Fruit fly (Drosophila melanogaster) whole organism, embryonic: ENCODE results near the gene CG32236.
A peak's percentile ranks its signal among the peaks of the same experiment; 100 is the strongest.

Experiments used
- Abd-B ChIP-seq: fragments of 200-800 bp; sonication (Bioruptor generic); optimal IDR thresholded peaks from 2 replicates; lab custom pipeline; 2018; ENCODE audit warnings: missing biosample characterization, mild to moderate bottlenecking, missing genetic modification characterization, moderate library complexity
- CG10543 ChIP-seq: fragments of 200-800 bp; sonication (Bioruptor generic); optimal IDR thresholded peaks from 3 replicates; lab custom pipeline; 2017; ENCODE audit warnings: missing biosample characterization, mild to moderate bottlenecking, missing genetic modification characterization, moderate library complexity
- CG12071 ChIP-seq: fragments of 200-800 bp; sonication (Bioruptor generic); optimal IDR thresholded peaks from 3 replicates; lab custom pipeline; 2018; ENCODE audit warnings: missing biosample characterization, mild to moderate bottlenecking, missing genetic modification characterization
- CG12391 ChIP-seq: fragments of 200-800 bp; sonication (Bioruptor generic); optimal IDR thresholded peaks from 3 replicates; lab custom pipeline; 2018; ENCODE audit warnings: missing biosample characterization, mild to moderate bottlenecking, missing genetic modification characterization, moderate library complexity
- CG14441 ChIP-seq: fragments of 200-800 bp; sonication (Bioruptor generic); IDR thresholded peaks from 2 replicates; pipeline ENCODE4 v1.3.6; 2022; ENCODE audit warnings: missing biosample characterization, missing genetic modification characterization
- CG14965 ChIP-seq: fragments of 200-800 bp; sonication (Bioruptor generic); optimal IDR thresholded peaks from 2 replicates; lab custom pipeline; 2016; ENCODE audit warnings: missing biosample characterization, missing genetic modification characterization, borderline replicate concordance
- CG18262 ChIP-seq: fragments of 200-800 bp; optimal IDR thresholded peaks from 3 replicates; lab custom pipeline; 2019; ENCODE audit warnings: missing biosample characterization, mild to moderate bottlenecking, missing genetic modification characterization, moderate library complexity
- CG2199 ChIP-seq: fragments of 200-800 bp; sonication (Bioruptor generic); IDR thresholded peaks from 3 replicates; pipeline ENCODE4 v1.3.6; 2022; ENCODE audit warnings: missing biosample characterization, missing genetic modification characterization
- CG2712 ChIP-seq: fragments of 200-800 bp; optimal IDR thresholded peaks from 3 replicates; lab custom pipeline; 2019; ENCODE audit warnings: missing biosample characterization, mild to moderate bottlenecking, missing genetic modification characterization, moderate library complexity
- CG2889 ChIP-seq: fragments of 200-800 bp; sonication (Bioruptor generic); IDR thresholded peaks from 3 replicates; pipeline ENCODE4 v1.3.6; 2022; ENCODE audit warnings: missing biosample characterization, missing genetic modification characterization
- CG34376 ChIP-seq: fragments of 200-800 bp; sonication (Bioruptor generic); optimal IDR thresholded peaks from 2 replicates; lab custom pipeline; 2018; ENCODE audit warnings: missing biosample characterization, mild to moderate bottlenecking, missing genetic modification characterization
- CG4424 ChIP-seq: fragments of 200-800 bp; sonication (Bioruptor generic); optimal IDR thresholded peaks from 3 replicates; lab custom pipeline; 2016; ENCODE audit warnings: missing biosample characterization, missing genetic modification characterization
- CG6854 ChIP-seq: fragments of 200-800 bp; sonication (Bioruptor generic); optimal IDR thresholded peaks from 3 replicates; lab custom pipeline; 2017; ENCODE audit warnings: missing biosample characterization, mild to moderate bottlenecking, missing genetic modification characterization
- CG8290 ChIP-seq, 3 experiments: fragments of 200-800 bp; sonication (Bioruptor generic); optimal IDR thresholded peaks; 2 replicates each; lab custom pipeline; 2016 to 2019; ENCODE audit warnings: missing biosample characterization in 3 of 3, missing genetic modification characterization in 3 of 3, mild to moderate bottlenecking in 2 of 3, moderate library complexity in 1 of 3
- CoRest ChIP-seq: fragments of 200-800 bp; sonication (Bioruptor generic); optimal IDR thresholded peaks from 3 replicates; lab custom pipeline; 2018; ENCODE audit warnings: missing biosample characterization, mild to moderate bottlenecking, missing genetic modification characterization, moderate library complexity
- Drgx ChIP-seq: fragments of 200-800 bp; sonication (Bioruptor generic); IDR thresholded peaks from 2 replicates; pipeline ENCODE4 v1.3.6; 2022; ENCODE audit warnings: missing biosample characterization, missing genetic modification characterization
- Gug ChIP-seq: fragments of 200-800 bp; sonication (Bioruptor generic); IDR thresholded peaks from 4 replicates; pipeline ENCODE4 v1.3.6; 2022; ENCODE audit warnings: missing biosample characterization, missing genetic modification characterization
- Hr51 ChIP-seq, 2 experiments: fragments of 200-800 bp; sonication (Bioruptor generic); optimal IDR thresholded peaks; 2 replicates in 1 of 2; 3 replicates in 1 of 2; lab custom pipeline; 2016 to 2018; ENCODE audit warnings: missing biosample characterization in 2 of 2, missing genetic modification characterization in 2 of 2, mild to moderate bottlenecking in 1 of 2, moderate library complexity in 1 of 2
- Hr78 ChIP-seq, 2 experiments: fragments of 200-800 bp in 1 of 2; fragments of >200 bp in 1 of 2; sonication (Bioruptor generic) in 1 of 2; optimal IDR thresholded peaks; 2 replicates each; lab custom pipeline; 2017 to 2019; ENCODE audit warnings: missing biosample characterization in 2 of 2, missing genetic modification characterization in 2 of 2, mild to moderate bottlenecking in 1 of 2, moderate library complexity in 1 of 2
- Oaz ChIP-seq: fragments of 200-800 bp; sonication (Bioruptor generic); IDR thresholded peaks from 2 replicates; pipeline ENCODE4 v1.3.6; 2022; ENCODE audit warnings: missing biosample characterization, missing genetic modification characterization
- Six4 ChIP-seq: fragments of 200-800 bp; sonication (Bioruptor generic); optimal IDR thresholded peaks from 2 replicates; lab custom pipeline; 2016; ENCODE audit warnings: missing biosample characterization, missing genetic modification characterization
- Sox102F ChIP-seq: fragments of 200-800 bp; sonication (Bioruptor generic); optimal IDR thresholded peaks from 2 replicates; lab custom pipeline; 2018; ENCODE audit warnings: missing biosample characterization, mild to moderate bottlenecking, missing genetic modification characterization, moderate library complexity
- az2 ChIP-seq: fragments of 200-800 bp; sonication (Bioruptor generic); optimal IDR thresholded peaks from 3 replicates; lab custom pipeline; 2016; ENCODE audit warnings: missing biosample characterization, missing genetic modification characterization
- bsh ChIP-seq, 2 experiments: fragments of 200-800 bp; sonication (Bioruptor generic); optimal IDR thresholded peaks; 2 replicates each; lab custom pipeline; 2017 to 2018; ENCODE audit warnings: mild to moderate bottlenecking in 2 of 2, missing biosample characterization in 2 of 2, missing genetic modification characterization in 2 of 2, moderate library complexity in 1 of 2
- chif ChIP-seq, 2 experiments: fragments of 200-800 bp; sonication (Bioruptor generic); optimal IDR thresholded peaks; 3 replicates each; lab custom pipeline; 2016; ENCODE audit warnings: missing biosample characterization in 2 of 2, missing genetic modification characterization in 2 of 2
- crp ChIP-seq, 2 experiments: fragments of 200-800 bp; sonication (Bioruptor generic); optimal IDR thresholded peaks; 2 replicates in 1 of 2; 3 replicates in 1 of 2; lab custom pipeline; 2017; ENCODE audit warnings: missing biosample characterization in 2 of 2, missing genetic modification characterization in 2 of 2, mild to moderate bottlenecking in 1 of 2, moderate library complexity in 1 of 2
- dmrt11E ChIP-seq: fragments of 200-800 bp; sonication (Bioruptor generic); optimal IDR thresholded peaks from 3 replicates; lab custom pipeline; 2018; ENCODE audit warnings: missing biosample characterization, mild to moderate bottlenecking, missing genetic modification characterization, moderate library complexity
- dmrt99B ChIP-seq: fragments of 200-800 bp; sonication (Bioruptor generic); optimal IDR thresholded peaks from 2 replicates; lab custom pipeline; 2018; ENCODE audit warnings: missing biosample characterization, mild to moderate bottlenecking, missing genetic modification characterization, moderate library complexity
- dpn ChIP-seq, 2 experiments: fragments of 200-800 bp; sonication (Bioruptor generic); optimal IDR thresholded peaks; 3 replicates each; lab custom pipeline; 2016; ENCODE audit warnings: missing biosample characterization in 2 of 2, missing genetic modification characterization in 2 of 2
- ems ChIP-seq: fragments of 200-800 bp; sonication (Bioruptor generic); optimal IDR thresholded peaks from 3 replicates; lab custom pipeline; 2016; ENCODE audit warnings: missing biosample characterization, missing genetic modification characterization
- eve ChIP-seq, 2 experiments: fragments of >200 bp; optimal IDR thresholded peaks; 2 replicates each; lab custom pipeline; 2017; ENCODE audit warnings: missing biosample characterization in 2 of 2, missing genetic modification characterization in 2 of 2
- fd102C ChIP-seq: fragments of 200-800 bp; sonication (Bioruptor generic); optimal IDR thresholded peaks from 2 replicates; lab custom pipeline; 2018; ENCODE audit warnings: missing biosample characterization, mild to moderate bottlenecking, missing genetic modification characterization, moderate library complexity
- gem ChIP-seq: fragments of 200-800 bp; sonication (Bioruptor generic); optimal IDR thresholded peaks from 2 replicates; lab custom pipeline; 2019; ENCODE audit warnings: missing biosample characterization, mild to moderate bottlenecking, missing genetic modification characterization, moderate library complexity
- grau ChIP-seq: fragments of 200-800 bp; optimal IDR thresholded peaks from 3 replicates; lab custom pipeline; 2019; ENCODE audit warnings: missing biosample characterization, mild to moderate bottlenecking, missing genetic modification characterization, moderate library complexity
- hb ChIP-seq: fragments of 200-800 bp; sonication (Bioruptor generic); IDR thresholded peaks from 3 replicates; pipeline ENCODE4 v1.3.6; 2022; ENCODE audit warnings: missing biosample characterization, missing genetic modification characterization; ENCODE audit not compliant: partially characterized antibody
- ind ChIP-seq: fragments of 200-800 bp; sonication (Bioruptor generic); optimal IDR thresholded peaks from 3 replicates; lab custom pipeline; 2016; ENCODE audit warnings: missing biosample characterization, missing genetic modification characterization
- knrl ChIP-seq: fragments of 200-800 bp; sonication (Bioruptor generic); IDR thresholded peaks from 3 replicates; pipeline ENCODE4 v1.3.6; 2022; ENCODE audit warnings: missing biosample characterization, missing genetic modification characterization; ENCODE audit not compliant: partially characterized antibody
- lilli ChIP-seq: fragments of 200-800 bp; sonication (Bioruptor generic); optimal IDR thresholded peaks from 3 replicates; lab custom pipeline; 2016; ENCODE audit warnings: missing biosample characterization, missing genetic modification characterization
- lmd ChIP-seq: fragments of 200-800 bp; sonication (Bioruptor generic); IDR thresholded peaks from 2 replicates; pipeline ENCODE4 v1.3.6; 2022; ENCODE audit warnings: missing biosample characterization, missing genetic modification characterization
- phol ChIP-seq: fragments of 200-800 bp; sonication (Bioruptor generic); optimal IDR thresholded peaks from 3 replicates; lab custom pipeline; 2018; ENCODE audit warnings: missing biosample characterization, mild to moderate bottlenecking, missing genetic modification characterization, moderate library complexity
- prd ChIP-seq, 3 experiments: fragments of >200 bp in 2 of 3; fragments of 200-800 bp in 1 of 3; sonication (Bioruptor generic) in 1 of 3; optimal IDR thresholded peaks in 2 of 3; IDR thresholded peaks in 1 of 3; 2 replicates in 2 of 3; 3 replicates in 1 of 3; pipeline versions ENCODE4 v1.3.6 to Lab custom; 2017 to 2022; ENCODE audit warnings: missing biosample characterization in 1 of 3, missing genetic modification characterization in 1 of 3
- pros ChIP-seq: fragments of 200-800 bp; sonication (Bioruptor generic); optimal IDR thresholded peaks from 3 replicates; lab custom pipeline; 2019; ENCODE audit warnings: missing biosample characterization, mild to moderate bottlenecking, missing genetic modification characterization, moderate library complexity
- repo ChIP-seq: fragments of 200-800 bp; sonication (Bioruptor generic); optimal IDR thresholded peaks from 2 replicates; lab custom pipeline; 2016; ENCODE audit warnings: missing biosample characterization, missing genetic modification characterization
- row ChIP-seq: fragments of 200-800 bp; sonication (Bioruptor generic); IDR thresholded peaks from 3 replicates; pipeline ENCODE4 v1.3.6; 2022; ENCODE audit warnings: missing biosample characterization, missing genetic modification characterization
- sd ChIP-seq: fragments of 200-800 bp; sonication (Bioruptor generic); optimal IDR thresholded peaks from 3 replicates; lab custom pipeline; 2018; ENCODE audit warnings: missing biosample characterization, mild to moderate bottlenecking, missing genetic modification characterization, moderate library complexity
- sisA ChIP-seq: fragments of 200-800 bp; sonication (Bioruptor generic); IDR thresholded peaks from 2 replicates; pipeline ENCODE4 v1.3.6; 2022; ENCODE audit warnings: missing biosample characterization, missing genetic modification characterization
- sr ChIP-seq: fragments of 200-800 bp; sonication (Bioruptor generic); IDR thresholded peaks from 3 replicates; pipeline ENCODE4 v1.3.6; 2022; ENCODE audit warnings: missing biosample characterization, missing genetic modification characterization
- ttk ChIP-seq: fragments of 200-800 bp; sonication (Bioruptor generic); IDR thresholded peaks from 2 replicates; pipeline ENCODE4 v2.1.2; 2022; ENCODE audit warnings: missing biosample characterization, missing genetic modification characterization

The CG32236 gene

DNA sequence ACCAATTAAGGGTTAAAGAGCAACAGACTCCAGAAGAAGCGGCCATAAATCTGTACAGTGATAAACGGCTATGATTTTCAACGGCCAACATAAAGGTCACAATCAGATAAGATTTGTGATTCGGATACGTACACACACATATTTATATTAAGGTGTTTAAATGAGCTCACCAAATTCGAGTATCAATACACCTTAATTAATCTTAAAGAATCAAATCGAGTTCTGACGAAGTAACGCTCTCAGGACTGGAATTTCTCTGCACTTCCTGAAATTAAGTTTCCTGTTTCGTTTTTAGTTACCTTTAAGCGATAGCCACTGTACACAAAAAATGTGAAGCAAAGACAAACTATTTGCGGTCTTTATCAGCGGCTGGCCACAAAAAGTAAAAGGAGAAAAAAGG lies 43.3 kb downstream of the CG32236 start (continued):
- no peak for TF ChIP-seq CG12071
- peak; percentile 47 for TF ChIP-seq phol
- TF ChIP-seq Oaz (GFP tag; lab: Robert Waterston, UW), result no peak
- TF ChIP-seq CG6854 (GFP tag; lab: Kevin White, UChicago), result no peak
- peak; percentile 16 for TF ChIP-seq CG12391 (tag; lab: Kevin White, UChicago)
- no peak for TF ChIP-seq CG14965 (GFP tag; lab: Kevin White, UChicago)
- no peak for TF ChIP-seq knrl (GFP tag; lab: Robert Waterston, UW)
- TF ChIP-seq pros (GFP tag; lab: Kevin White, UChicago), result no peak
- TF ChIP-seq CG2712 (tag; lab: Kevin White, UChicago), result peak; percentile 48
- 0 out of 2 replicates have a peak, but pooled peaks have one; percentile 7 for TF ChIP-seq sisA (GFP tag; lab: Robert Waterston, UW)
- peak in 1 of 2 experiments; percentile 16 for TF ChIP-seq bsh (GFP tag; optimal IDR thresholded peaks at IDR 0.05; lab: Kevin White, UChicago)
- no peak for TF ChIP-seq hb (GFP tag; lab: Robert Waterston, UW)
- peak; percentile 34 for TF ChIP-seq gem (tag; lab: Kevin White, UChicago)
- peak; percentile 29 for TF ChIP-seq CoRest (tag; lab: Kevin White, UChicago)
- peak; percentile 7 to 19 for TF ChIP-seq chif (GFP tag; optimal IDR thresholded peaks at IDR 0.05; lab: Kevin White, UChicago)
- peak; percentile 42 for TF ChIP-seq sd (tag; lab: Kevin White, UChicago)
- 0 out of 2 replicates have a peak, but pooled peaks have one; percentile 29 for TF ChIP-seq ttk (GFP tag; lab: Robert Waterston, UW)
- TF ChIP-seq Drgx (GFP tag; lab: Robert Waterston, UW), result peak; percentile 45; the same call in 1 of the 2 replicates
- no peak for TF ChIP-seq repo (GFP tag; lab: Kevin White, UChicago)
- TF ChIP-seq CG8290 (GFP tag; optimal IDR thresholded peaks at IDR 0.05; lab: Kevin White, UChicago), result no peak
- no peak for TF ChIP-seq CG8290 (tag; optimal IDR thresholded peaks at IDR 0.05; lab: Kevin White, UChicago)
- TF ChIP-seq ind (GFP tag; lab: Kevin White, UChicago), result peak; percentile 7
- peak; percentile 2 for TF ChIP-seq CG4424 (GFP tag; lab: Kevin White, UChicago)
- no peak for TF ChIP-seq ems (GFP tag; lab: Kevin White, UChicago)
- TF ChIP-seq dmrt11E (tag; lab: Kevin White, UChicago), result peak; percentile 14
- no peak for TF ChIP-seq lilli (GFP tag; lab: Kevin White, UChicago)
- peak; percentile 11; the same call in 1 of the 2 replicates for TF ChIP-seq lmd
- no peak for TF ChIP-seq sr
- TF ChIP-seq Six4 (GFP tag; lab: Kevin White, UChicago), result no peak
- TF ChIP-seq row (GFP tag; lab: Robert Waterston, UW), result peak; percentile 46; the same call in 2 of the 3 replicates
- TF ChIP-seq CG2199, result 0 out of 3 replicates have a peak, but pooled peaks have one; percentile 17
- TF ChIP-seq CG34376 (GFP tag; lab: Kevin White, UChicago), result no peak
- TF ChIP-seq fd102C, result no peak
- peak; percentile 4; the same call in 1 of the 4 replicates for TF ChIP-seq Gug (GFP tag; lab: Robert Waterston, UW)
- no peak for TF ChIP-seq prd (optimal IDR thresholded peaks at IDR 0.05; lab: Kevin White, UChicago)
- 0 out of 3 replicates have a peak, but pooled peaks have one; percentile 5 for TF ChIP-seq prd (GFP tag; IDR thresholded peaks at IDR 0.05; lab: Robert Waterston, UW)
- TF ChIP-seq CG14441 (GFP tag; lab: Robert Waterston, UW), result no peak
- TF ChIP-seq az2, result peak; percentile 14
- peak; percentile 13 for TF ChIP-seq Abd-B (GFP tag; lab: Kevin White, UChicago)
- TF ChIP-seq dpn (GFP tag; optimal IDR thresholded peaks at IDR 0.05; lab: Kevin White, UChicago), result peak in 1 of 2 experiments; percentile 12
- TF ChIP-seq Hr51 (GFP tag; optimal IDR thresholded peaks at IDR 0.05; lab: Kevin White, UChicago), result peak in 1 of 2 experiments; percentile 6
- TF ChIP-seq CG10543 (GFP tag; lab: Kevin White, UChicago), result no peak
- TF ChIP-seq crp (GFP tag; optimal IDR thresholded peaks at IDR 0.05; lab: Kevin White, UChicago), result no peak
- no peak for TF ChIP-seq CG2889
- peak; percentile 93 for TF ChIP-seq grau
- TF ChIP-seq Hr78 (GFP tag; optimal IDR thresholded peaks at IDR 0.05; lab: Kevin White, UChicago), result peak in 1 of 2 experiments; percentile 2
- peak in 1 of 2 experiments; percentile 85 for TF ChIP-seq eve (GFP tag; optimal IDR thresholded peaks at IDR 0.05; lab: Kevin White, UChicago)
- TF ChIP-seq CG18262 (tag; lab: Kevin White, UChicago), result peak; percentile 54
- peak; percentile 29 for TF ChIP-seq dmrt99B (tag; lab: Kevin White, UChicago)
- TF ChIP-seq Sox102F (GFP tag; lab: Kevin White, UChicago), result peak; percentile 40
